Fruit fly (Drosophila melanogaster): ENCODE measurements around the gene CG1090.

CG1090 gene

dm6 chr3R:4394654-4395581, 35.2 kb downstream of the CG1090 start (continued):
- peak; percentile 67 for TF ChIP-seq danr (GFP tag; IDR thresholded peaks at IDR 0.05)
- peak; percentile 73; the same call in 2 of the 3 replicates for TF ChIP-seq Mrtf (GFP tag; IDR thresholded peaks at IDR 0.05)
- peak; percentile 50 for TF ChIP-seq CG4617 (GFP tag; optimal IDR thresholded peaks at IDR 0.05; ENCODE audit: borderline replicate concordance)
- peak; percentile 85 for TF ChIP-seq her (GFP tag; optimal IDR thresholded peaks at IDR 0.05)
- TF ChIP-seq ranshi (GFP tag; IDR thresholded peaks at IDR 0.05) = peak; percentile 88; the same call in 1 of the 2 replicates
- TF ChIP-seq CG11696 (GFP tag; IDR thresholded peaks at IDR 0.05) = peak; percentile 68
- peak; percentile 57; the same call in 1 of the 2 replicates for TF ChIP-seq MBD-R2 (GFP tag; IDR thresholded peaks at IDR 0.05)
- peak; percentile 75 for TF ChIP-seq CG30431 (GFP tag; optimal IDR thresholded peaks at IDR 0.05)
- peak; percentile 72 for TF ChIP-seq ssp (GFP tag; IDR thresholded peaks at IDR 0.05)
- TF ChIP-seq Bgb (GFP tag; IDR thresholded peaks at IDR 0.05; ENCODE audit: partially characterized antibody) = no peak
- TF ChIP-seq D (optimal IDR thresholded peaks at IDR 0.05) = no peak
- TF ChIP-seq D (GFP tag; optimal IDR thresholded peaks at IDR 0.05) = peak; percentile 76
- peak; percentile 30 for TF ChIP-seq CG17186 (GFP tag; optimal IDR thresholded peaks at IDR 0.05)
- peak; percentile 87 for TF ChIP-seq sisA (GFP tag; IDR thresholded peaks at IDR 0.05)
- TF ChIP-seq CG17359 (tag; optimal IDR thresholded peaks at IDR 0.05) = peak; percentile 88
- TF ChIP-seq HHEX (GFP tag; optimal IDR thresholded peaks at IDR 0.05) = peak; percentile 88
- peak; percentile 62 for TF ChIP-seq cato (GFP tag; optimal IDR thresholded peaks at IDR 0.05; ENCODE audit: borderline replicate concordance)
- peak; percentile 75 for TF ChIP-seq CG15601 (tag; optimal IDR thresholded peaks at IDR 0.05)
- TF ChIP-seq slbo (GFP tag; IDR thresholded peaks at IDR 0.05) = peak; percentile 91
- peak; percentile 76 for TF ChIP-seq maf-S (GFP tag; optimal IDR thresholded peaks at IDR 0.05)
- TF ChIP-seq C15 (GFP tag; IDR thresholded peaks at IDR 0.05) = 0 out of 3 replicates have a peak, but pooled peaks have one; percentile 41
- TF ChIP-seq CG7987 (GFP tag; optimal IDR thresholded peaks at IDR 0.05) = peak; percentile 68
- TF ChIP-seq phol (tag; optimal IDR thresholded peaks at IDR 0.05) = peak; percentile 86
- no peak for TF ChIP-seq ac (GFP tag; optimal IDR thresholded peaks at IDR 0.05)
- peak; percentile 79 for TF ChIP-seq CG7357 (GFP tag; IDR thresholded peaks at IDR 0.05)
- peak; percentile 83 for TF ChIP-seq CG32767 (GFP tag; IDR thresholded peaks at IDR 0.05)
- TF ChIP-seq CG15073 (GFP tag; optimal IDR thresholded peaks at IDR 0.05) = no peak
- TF ChIP-seq CG42726 (GFP tag; IDR thresholded peaks at IDR 0.05; ENCODE audit: partially characterized antibody) = no peak
- peak; percentile 51 for TF ChIP-seq Lhr (GFP tag; optimal IDR thresholded peaks at IDR 0.05)
- no peak for TF ChIP-seq jing (GFP tag; optimal IDR thresholded peaks at IDR 0.05)
- TF ChIP-seq CG15696 (tag; optimal IDR thresholded peaks at IDR 0.05) = no peak
- TF ChIP-seq CG9817 (tag; optimal IDR thresholded peaks at IDR 0.05) = peak; percentile 70
- no peak for TF ChIP-seq Dp (GFP tag; optimal IDR thresholded peaks at IDR 0.05)
- TF ChIP-seq pb (GFP tag; optimal IDR thresholded peaks at IDR 0.05) = peak; percentile 89
- peak; percentile 57 for TF ChIP-seq CG3065 (GFP tag; optimal IDR thresholded peaks at IDR 0.05)
- TF ChIP-seq CG2120 (GFP tag; optimal IDR thresholded peaks at IDR 0.05) = peak; percentile 93
- TF ChIP-seq Oaz (GFP tag; IDR thresholded peaks at IDR 0.05) = no peak; the same call in 1 of the 2 replicates
- TF ChIP-seq sr (GFP tag; IDR thresholded peaks at IDR 0.05) = peak; percentile 58; the same call in 1 of the 3 replicates
- TF ChIP-seq CHES-1-like (GFP tag; optimal IDR thresholded peaks at IDR 0.05) = peak; percentile 80
- TF ChIP-seq Sry-β (GFP tag; optimal IDR thresholded peaks at IDR 0.05) = peak; percentile 70
- TF ChIP-seq CG8290 (GFP tag; optimal IDR thresholded peaks at IDR 0.05) = no peak
- peak in 1 of 2 experiments; percentile 97 for TF ChIP-seq CG8290 (tag; optimal IDR thresholded peaks at IDR 0.05)
- TF ChIP-seq dan (GFP tag; IDR thresholded peaks at IDR 0.05) = no peak
- TF ChIP-seq CG11093 (GFP tag; IDR thresholded peaks at IDR 0.05) = peak; percentile 83
- peak; percentile 73 for TF ChIP-seq CG6854 (GFP tag; optimal IDR thresholded peaks at IDR 0.05)
- no peak for TF ChIP-seq insv (GFP tag; optimal IDR thresholded peaks at IDR 0.05)
- 0 out of 2 replicates have a peak, but pooled peaks have one; percentile 16 for TF ChIP-seq CG13287 (GFP tag; IDR thresholded peaks at IDR 0.05; ENCODE audit: partially characterized antibody)
- TF ChIP-seq CG17328 (GFP tag; IDR thresholded peaks at IDR 0.05) = peak; percentile 84
- peak; percentile 85 for TF ChIP-seq ttk (GFP tag; IDR thresholded peaks at IDR 0.05)

Data from whole organism, embryonic.